Worm (Caenorhabditis elegans) whole organism, L1 larva: ENCODE results near the gene C17F4.3.
A peak's percentile ranks its signal among the peaks of the same experiment; 100 is the strongest.

Experiments used
- Y116A8C.19 ChIP-seq: sonication (generic microtip); optimal IDR thresholded peaks from 2 replicates; lab custom pipeline; 2016; ENCODE audit warnings: missing compliant biosample characterization, missing genetic modification characterization, borderline replicate concordance
- ama-1 ChIP-seq: fragments of 150-350 bp; optimal IDR thresholded peaks from 2 replicates; lab custom pipeline; 2014
- blmp-1 ChIP-seq: fragments of 150-350 bp; optimal IDR thresholded peaks from 2 replicates; lab custom pipeline; 2014; ENCODE audit warnings: missing biosample characterization, missing genetic modification characterization
- ceh-63 ChIP-seq: fragments of 200-800 bp; sonication (Bioruptor generic); optimal IDR thresholded peaks from 2 replicates; lab custom pipeline; 2018; ENCODE audit warnings: mild to moderate bottlenecking, missing genetic modification characterization, missing compliant biosample characterization
- dpl-1 ChIP-seq, 3 experiments: fragments of 150-350 bp in 2 of 3; sonication (generic microtip) in 1 of 3; optimal IDR thresholded peaks; 2 replicates each; lab custom pipeline; 2014 to 2017; ENCODE audit warnings: missing biosample characterization in 3 of 3, missing genetic modification characterization in 3 of 3, missing genetic modification reagents in 3 of 3
- efl-1 ChIP-seq, 4 experiments: fragments of 150-350 bp; optimal IDR thresholded peaks in 3 of 4; peaks in 1 of 4; 1 replicate in 1 of 4; 2 replicates in 3 of 4; lab custom pipeline; 2014; ENCODE audit warnings: missing biosample characterization in 2 of 4, missing genetic modification characterization in 2 of 4, missing genetic modification reagents in 2 of 4
- elt-2 ChIP-seq: sonication (generic microtip); optimal IDR thresholded peaks from 2 replicates; lab custom pipeline; 2016; ENCODE audit warnings: missing genetic modification characterization, mild to moderate bottlenecking, inconsistent platforms, missing compliant biosample characterization, missing genetic modification reagents
- fkh-10 ChIP-seq: sonication (generic microtip); optimal IDR thresholded peaks from 2 replicates; lab custom pipeline; 2017; ENCODE audit warnings: missing biosample characterization, missing genetic modification reagents, missing genetic modification characterization
- fkh-8 ChIP-seq: sonication (generic microtip); optimal IDR thresholded peaks from 2 replicates; lab custom pipeline; 2016; ENCODE audit warnings: mild to moderate bottlenecking, missing genetic modification characterization, missing compliant biosample characterization
- fos-1 ChIP-seq: fragments of 150-350 bp; optimal IDR thresholded peaks from 2 replicates; lab custom pipeline; 2014; ENCODE audit warnings: missing biosample characterization, missing genetic modification characterization
- hlh-4 ChIP-seq: sonication (generic microtip); optimal IDR thresholded peaks from 2 replicates; lab custom pipeline; 2016; ENCODE audit warnings: mild to moderate bottlenecking, missing genetic modification characterization, missing compliant biosample characterization
- jun-1 ChIP-seq: fragments of 150-350 bp; optimal IDR thresholded peaks from 2 replicates; lab custom pipeline; 2014; ENCODE audit warnings: missing biosample characterization, missing genetic modification reagents, missing genetic modification characterization
- lin-15B ChIP-seq: fragments of 150-350 bp; sonication (generic microtip); optimal IDR thresholded peaks from 3 replicates; lab custom pipeline; 2014; ENCODE audit warnings: missing biosample characterization, missing genetic modification characterization
- lin-35 ChIP-seq, 2 experiments: fragments of 150-350 bp; optimal IDR thresholded peaks; 2 replicates each; lab custom pipeline; 2014; ENCODE audit warnings: missing biosample characterization in 2 of 2, missing genetic modification characterization in 2 of 2, missing genetic modification reagents in 2 of 2
- lir-3 ChIP-seq: sonication (generic microtip); optimal IDR thresholded peaks from 2 replicates; lab custom pipeline; 2016; ENCODE audit warnings: mild to moderate bottlenecking, missing genetic modification characterization, moderate library complexity, missing compliant biosample characterization; ENCODE audit not compliant: poor library complexity
- lsy-2 ChIP-seq, 2 experiments: fragments of 150-350 bp; optimal IDR thresholded peaks; 2 replicates each; lab custom pipeline; 2014; ENCODE audit warnings: missing biosample characterization in 2 of 2, missing genetic modification characterization in 2 of 2
- mab-9 ChIP-seq: fragments of 200-800 bp; sonication (Bioruptor generic); IDR thresholded peaks from 2 replicates; pipeline ENCODE4 v1.3.6; 2022; ENCODE audit warnings: missing genetic modification reagents, missing genetic modification characterization, missing compliant biosample characterization
- mef-2 ChIP-seq: fragments of 150-350 bp; optimal IDR thresholded peaks from 2 replicates; lab custom pipeline; 2014; ENCODE audit warnings: missing biosample characterization, missing genetic modification characterization
- nhr-12 ChIP-seq: sonication (generic microtip); optimal IDR thresholded peaks from 2 replicates; lab custom pipeline; 2017; ENCODE audit warnings: missing biosample characterization, missing genetic modification characterization
- nhr-28 ChIP-seq: fragments of 150-350 bp; optimal IDR thresholded peaks from 2 replicates; lab custom pipeline; 2014; ENCODE audit warnings: missing biosample characterization, missing genetic modification characterization
- nhr-47 ChIP-seq: sonication (generic microtip); optimal IDR thresholded peaks from 2 replicates; lab custom pipeline; 2016; ENCODE audit warnings: mild to moderate bottlenecking, missing genetic modification characterization, moderate library complexity, missing compliant biosample characterization
- pag-3 ChIP-seq: sonication (generic microtip); optimal IDR thresholded peaks from 2 replicates; lab custom pipeline; 2017; ENCODE audit warnings: missing genetic modification characterization, mild to moderate bottlenecking, missing compliant biosample characterization, antibody characterized with exemption, borderline replicate concordance; ENCODE audit not compliant: insufficient read depth
- pax-3 ChIP-seq: fragments of 200-800 bp; sonication (Bioruptor generic); optimal IDR thresholded peaks from 2 replicates; lab custom pipeline; 2018; ENCODE audit warnings: mild to moderate bottlenecking, missing genetic modification characterization, moderate library complexity, missing compliant biosample characterization
- pqm-1 ChIP-seq: sonication (generic microtip); optimal IDR thresholded peaks from 3 replicates; lab custom pipeline; 2017; ENCODE audit warnings: missing biosample characterization, missing genetic modification characterization
- skn-1 ChIP-seq: fragments of 150-350 bp; optimal IDR thresholded peaks from 2 replicates; lab custom pipeline; 2014; ENCODE audit warnings: missing biosample characterization, missing genetic modification characterization
- sptf-1 ChIP-seq: fragments of 150-350 bp; optimal IDR thresholded peaks from 2 replicates; lab custom pipeline; 2014; ENCODE audit warnings: missing biosample characterization, missing genetic modification characterization
- sup-37 ChIP-seq: fragments of 200-800 bp; sonication (Bioruptor generic); optimal IDR thresholded peaks from 2 replicates; lab custom pipeline; 2018; ENCODE audit warnings: mild to moderate bottlenecking, missing genetic modification characterization, missing compliant biosample characterization
- swsn-7 ChIP-seq: sonication (generic microtip); optimal IDR thresholded peaks from 2 replicates; lab custom pipeline; 2016; ENCODE audit warnings: missing genetic modification characterization, missing compliant biosample characterization
- tlp-1 ChIP-seq: fragments of 150-350 bp; optimal IDR thresholded peaks from 2 replicates; lab custom pipeline; 2014; ENCODE audit warnings: missing biosample characterization, missing genetic modification characterization
- unc-86 ChIP-seq: sonication (generic microtip); optimal IDR thresholded peaks from 2 replicates; lab custom pipeline; 2016; ENCODE audit warnings: missing genetic modification characterization, missing compliant biosample characterization
- ztf-4 ChIP-seq: fragments of 150-350 bp; optimal IDR thresholded peaks from 2 replicates; lab custom pipeline; 2014; ENCODE audit warnings: missing biosample characterization, missing genetic modification characterization

Gene C17F4.3

ce11 chrII:3247556-3247955 lies 7.2 kb downstream of the C17F4.3 start:
- TF ChIP-seq pax-3 (tag; lab: Kevin White, UChicago), result no peak
- no peak for TF ChIP-seq lin-15B (tag; lab: Kevin White, UChicago)
- no peak for TF ChIP-seq tlp-1 (tag; lab: Kevin White, UChicago)
- no peak for TF ChIP-seq efl-1 (optimal IDR thresholded peaks at IDR 0.05; lab: Kevin White, UChicago)
- TF ChIP-seq efl-1 (GFP tag; optimal IDR thresholded peaks at IDR 0.05 in 1 of 2; lab: Kevin White, UChicago), result no peak
- no peak for TF ChIP-seq elt-2 (tag; lab: Kevin White, UChicago)
- TF ChIP-seq lir-3 (tag; lab: Kevin White, UChicago), result no peak
- no peak for TF ChIP-seq fos-1
- no peak for TF ChIP-seq fkh-10 (GFP tag; lab: Kevin White, UChicago)
- TF ChIP-seq pqm-1, result no peak

DNA sequence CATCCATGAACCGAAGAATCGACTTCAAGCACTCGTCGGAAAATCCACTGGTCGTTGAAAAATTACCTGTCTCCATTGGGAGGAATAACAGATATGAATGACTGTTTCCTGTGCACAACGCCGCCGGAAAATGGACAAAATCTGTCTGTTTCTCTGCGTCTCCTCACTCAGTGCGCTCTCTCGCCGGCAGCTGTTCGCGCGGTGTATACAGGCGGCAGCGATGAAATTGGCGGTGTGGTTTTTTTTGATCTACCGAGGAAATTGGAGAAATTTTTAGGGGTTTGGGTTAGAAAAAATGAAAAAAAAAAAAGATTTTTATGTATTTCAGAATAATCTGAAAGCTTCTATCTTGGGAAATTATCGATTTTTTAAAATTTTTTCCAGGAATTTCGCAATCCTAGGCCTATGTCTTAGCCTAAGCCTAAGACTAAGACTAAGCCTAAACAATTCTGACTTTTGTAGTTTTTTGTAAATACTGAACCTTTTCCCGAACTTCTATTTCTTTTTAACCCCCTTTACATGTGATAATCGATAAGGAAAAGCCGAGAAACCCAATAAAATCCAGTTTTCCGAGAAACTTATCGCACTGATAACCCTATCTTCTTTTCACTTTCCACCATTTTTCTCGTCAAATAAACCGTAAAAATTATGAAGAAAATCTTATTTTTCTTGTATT lies 7.9 kb downstream of the C17F4.3 start, which contains the start of the genes fbxc-50 and C17F4.2:
Gene fbxc-50 (minus strand): TSS at position 81 of the 676 bp plus-strand sequence.
Gene C17F4.2 (plus strand): TSS at position 626 of the 676 bp plus-strand sequence.
- TF ChIP-seq efl-1 (optimal IDR thresholded peaks at IDR 0.05; lab: Kevin White, UChicago) (no peak), efl-1 (GFP tag; optimal IDR thresholded peaks at IDR 0.05 in 1 of 2; lab: Kevin White, UChicago) (peak in 1 of 2 experiments; percentile 56), nhr-12 (no peak), blmp-1 (tag; lab: Kevin White, UChicago) (peak; percentile 80)

ce11 chrII:3249406-3249805 lies 9.1 kb downstream of the C17F4.3 start, which contains the start of gene clec-124:
clec-124 (plus strand) TSS chrII:3249706.
- no peak for TF ChIP-seq sup-37 (GFP tag; lab: Kevin White, UChicago)

- TF ChIP-seq jun-1 (tag; lab: Kevin White, UChicago), result no peak
- no peak for TF ChIP-seq elt-2 (tag; lab: Kevin White, UChicago)
- TF ChIP-seq sup-37 (GFP tag; lab: Kevin White, UChicago), result no peak
- TF ChIP-seq dpl-1 (GFP tag; optimal IDR thresholded peaks at IDR 0.05; lab: Kevin White, UChicago), result no peak
- no peak for TF ChIP-seq ama-1 (lab: Kevin White, UChicago)
- no peak for TF ChIP-seq mef-2 (tag; lab: Kevin White, UChicago)
- TF ChIP-seq pax-3 (tag; lab: Kevin White, UChicago), result no peak
- no peak for TF ChIP-seq pag-3 (tag; lab: Kevin White, UChicago)
- no peak for TF ChIP-seq skn-1 (tag; lab: Kevin White, UChicago)
- no peak for TF ChIP-seq sptf-1 (tag; lab: Kevin White, UChicago)
- TF ChIP-seq nhr-47 (tag; lab: Kevin White, UChicago), result no peak
- TF ChIP-seq blmp-1 (tag; lab: Kevin White, UChicago), result no peak
- TF ChIP-seq fkh-8 (tag; lab: Kevin White, UChicago), result no peak
- no peak for TF ChIP-seq ztf-4 (tag; lab: Kevin White, UChicago)
- TF ChIP-seq nhr-28, result no peak
- TF ChIP-seq hlh-4, result no peak
- no peak for TF ChIP-seq unc-86 (tag; lab: Kevin White, UChicago)
- TF ChIP-seq ceh-63 (GFP tag; lab: Kevin White, UChicago), result no peak
Measured at ce11 chrII:3250195-3250594, 9.9 kb downstream of the C17F4.3 start.

DNA sequence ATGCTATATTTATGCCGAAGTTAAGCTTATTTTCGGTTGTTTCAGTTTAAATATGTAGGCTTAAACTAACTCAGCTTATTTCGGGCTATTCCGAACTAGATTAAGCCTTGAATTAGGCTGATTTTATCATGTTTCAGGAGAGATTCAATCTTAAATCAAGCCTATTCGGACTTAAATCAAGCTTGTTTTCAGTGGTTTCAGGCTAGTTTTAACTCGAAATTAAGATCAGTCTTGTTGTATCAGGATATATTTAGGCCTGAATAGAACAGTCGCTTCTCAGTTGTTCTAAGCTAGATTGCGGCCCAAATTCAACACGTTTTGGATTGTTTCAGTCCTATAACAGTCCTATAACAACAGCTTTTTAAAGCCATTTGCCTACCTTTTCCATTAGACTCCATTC lies 11.5 kb downstream of the C17F4.3 start:
- TF ChIP-seq lin-35 (GFP tag; optimal IDR thresholded peaks at IDR 0.05; lab: Kevin White, UChicago), result no peak
- TF ChIP-seq sptf-1 (tag; lab: Kevin White, UChicago), result no peak
- no peak for TF ChIP-seq mab-9 (GFP tag; lab: Robert Waterston, UW)
- no peak for TF ChIP-seq Y116A8C.19
- no peak for TF ChIP-seq lsy-2 (tag; optimal IDR thresholded peaks at IDR 0.05; lab: Kevin White, UChicago)
- no peak for TF ChIP-seq swsn-7 (tag; lab: Kevin White, UChicago)
